Worm (Caenorhabditis elegans) whole organism, midembryonic: ENCODE measurements around the gene ZC477.2.

Source experiments
- T22C8.4 ChIP-seq: fragments of 200-800 bp; sonication (Bioruptor generic); IDR thresholded peaks from 2 replicates; pipeline ENCODE4 v1.3.6; 2022; ENCODE audit warnings: missing genetic modification characterization, missing compliant biosample characterization
- klf-2 ChIP-seq: fragments of 200-800 bp; sonication (Bioruptor generic); conservative IDR thresholded peaks from 2 replicates; pipeline ENCODE4 v1.3.6; 2022; ENCODE audit warnings: missing genetic modification reagents, missing genetic modification characterization, missing compliant biosample characterization
- ref-1 ChIP-seq: fragments of 200-800 bp; sonication (Bioruptor generic); conservative IDR thresholded peaks from 2 replicates; pipeline ENCODE4 v1.3.6; 2022; ENCODE audit warnings: missing genetic modification reagents, missing genetic modification characterization, missing compliant biosample characterization
- tab-1 ChIP-seq: fragments of 200-800 bp; sonication (Bioruptor generic); IDR thresholded peaks from 2 replicates; pipeline ENCODE4 v1.3.6; 2022; ENCODE audit warnings: missing genetic modification characterization, missing compliant biosample characterization

ce11 chrIV:7099377-7099776, 8.6 kb upstream of the ZC477.2 start:
- TF ChIP-seq T22C8.4 (GFP tag; lab: Robert Waterston, UW) (no peak), tab-1 (GFP tag; lab: Robert Waterston, UW) (no peak), ref-1 (no peak), klf-2 (no peak)
